Fruit fly (Drosophila melanogaster): ENCODE data around the gene CG15803.

CG15803 gene

DNA sequence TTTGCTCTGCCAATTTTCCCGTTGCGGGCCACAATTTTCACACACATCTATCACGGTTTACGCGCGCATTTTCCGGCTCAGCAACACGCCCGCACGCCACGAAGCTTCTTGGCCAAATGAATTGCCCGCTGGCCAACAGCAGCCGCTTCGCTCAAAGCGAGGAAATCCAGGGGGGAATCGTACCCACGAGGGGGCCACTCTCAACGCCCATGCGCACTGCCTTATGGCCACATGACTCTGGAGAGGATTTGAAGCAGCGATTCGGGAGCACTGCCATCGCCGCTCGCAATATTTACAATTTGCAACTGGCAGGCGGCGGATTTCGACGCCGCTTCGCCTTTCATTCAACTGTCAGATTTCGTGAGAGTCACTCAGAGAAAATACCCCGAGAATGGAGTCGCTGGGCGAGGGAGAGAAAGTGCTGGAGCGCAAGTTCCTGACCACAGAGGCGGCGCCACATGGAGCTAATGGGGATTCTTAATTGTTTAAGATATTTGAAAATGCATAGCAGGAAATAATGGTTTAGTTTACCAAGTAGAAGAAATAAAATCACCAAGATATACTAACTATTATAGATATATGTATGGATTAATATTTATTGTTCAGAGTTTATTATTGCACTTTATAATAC is at the start of gene CG15803:
CG15803 (minus strand) TSS at position 99 of the 631 bp plus-strand sequence.
- TF ChIP-seq Mnt (GFP tag; optimal IDR thresholded peaks at IDR 0.05) (peak; percentile 2), CG7045 (GFP tag; optimal IDR thresholded peaks at IDR 0.05) (peak; percentile 28), pad (GFP tag; optimal IDR thresholded peaks at IDR 0.05) (no peak)

DNA sequence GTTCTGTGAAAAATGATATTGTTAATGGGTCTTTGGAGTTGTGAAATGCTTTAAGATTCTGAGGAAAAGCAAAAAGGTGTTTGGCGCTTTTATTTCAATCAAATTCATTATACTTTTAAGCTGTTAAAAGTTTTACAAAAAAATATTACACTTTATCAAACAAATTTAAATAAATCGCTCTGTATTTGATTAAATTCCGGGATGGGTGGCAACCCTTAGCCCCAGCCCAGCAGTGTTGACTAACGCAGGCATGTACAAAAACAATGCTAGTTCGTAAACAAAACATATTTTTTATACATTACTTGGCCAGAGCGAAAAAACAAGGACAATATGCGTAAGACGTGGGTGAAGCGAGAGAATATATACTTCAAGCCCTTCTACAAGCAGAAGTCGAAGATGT is 44.2 kb upstream of the CG15803 start, which contains the start of gene CG7685:
CG7685 (plus strand) TSS at position 228 of the 400 bp plus-strand sequence.
- TF ChIP-seq bab1 (GFP tag; optimal IDR thresholded peaks at IDR 0.05) (peak; percentile 80), Mnt (GFP tag; optimal IDR thresholded peaks at IDR 0.05) (peak; percentile 76), CG12768 (GFP tag; optimal IDR thresholded peaks at IDR 0.05) (peak; percentile 84), CG5204 (GFP tag; optimal IDR thresholded peaks at IDR 0.05) (no peak), cnc (optimal IDR thresholded peaks at IDR 0.05) (no peak), Hr96 (GFP tag; optimal IDR thresholded peaks at IDR 0.05) (peak; percentile 80), kay (GFP tag; ENCODE audit: borderline replicate concordance) (no peak), CG7045 (GFP tag; optimal IDR thresholded peaks at IDR 0.05) (peak; percentile 66), CG11617 (GFP tag; optimal IDR thresholded peaks at IDR 0.05) (peak; percentile 80), toe (GFP tag; optimal IDR thresholded peaks at IDR 0.05) (peak; percentile 76), Crg-1 (GFP tag; optimal IDR thresholded peaks at IDR 0.05) (peak; percentile 86), ovo (GFP tag; optimal IDR thresholded peaks at IDR 0.05) (no peak), CG7101 (tag; optimal IDR thresholded peaks at IDR 0.05) (peak; percentile 81), Clk (GFP tag; optimal IDR thresholded peaks at IDR 0.05) (peak; percentile 57), cic (GFP tag; optimal IDR thresholded peaks at IDR 0.05) (peak; percentile 37), CG1620 (GFP tag; optimal IDR thresholded peaks at IDR 0.05) (peak; percentile 71), tj (GFP tag; optimal IDR thresholded peaks at IDR 0.05) (peak; percentile 49), CG33017 (tag; optimal IDR thresholded peaks at IDR 0.05) (peak; percentile 73), pad (GFP tag; optimal IDR thresholded peaks at IDR 0.05) (peak; percentile 61), CG14711 (tag; optimal IDR thresholded peaks at IDR 0.05) (peak; percentile 95)

DNA sequence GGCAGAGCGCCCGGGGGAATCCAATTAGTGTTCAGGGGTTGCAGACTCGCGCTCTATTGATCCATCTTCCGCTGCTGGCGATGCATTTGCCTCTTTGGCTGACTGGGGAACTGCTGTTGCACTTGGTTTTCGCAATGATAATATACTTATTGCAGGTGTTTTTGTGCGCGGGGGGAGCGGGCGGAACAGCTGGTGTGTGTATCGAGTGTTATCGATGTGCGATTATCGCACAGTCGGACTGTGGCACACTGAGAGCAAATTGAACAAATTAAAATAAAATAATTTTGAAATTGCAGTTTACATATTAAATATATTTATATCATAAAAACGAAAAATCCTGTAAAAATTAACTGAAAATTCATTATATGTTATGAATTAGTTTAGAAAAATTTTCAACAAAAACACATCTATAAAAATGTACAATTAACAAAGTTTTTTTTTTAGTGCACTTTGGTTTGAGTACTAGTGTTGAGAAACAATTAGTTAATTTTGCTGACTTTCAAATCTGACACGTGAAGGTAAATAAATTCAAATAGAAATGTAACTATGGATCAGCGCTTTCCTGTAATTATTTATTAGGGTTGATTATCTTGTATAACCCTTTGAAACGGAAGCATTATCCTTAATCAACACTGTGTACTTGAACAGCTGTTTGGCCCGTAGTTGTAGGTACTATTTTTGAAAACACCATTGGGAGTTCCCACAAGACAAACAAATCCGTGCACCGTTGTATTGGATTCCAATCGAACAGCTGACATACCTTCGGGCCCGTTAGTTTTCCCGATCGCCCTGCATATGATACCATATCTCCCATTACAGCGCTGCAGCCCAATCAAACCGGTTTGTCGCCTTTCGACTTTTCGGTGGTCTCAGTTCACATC is 42.3 kb upstream of the CG15803 start, which contains the start of the genes Wdr37 and koko:
Wdr37 (minus strand) TSS at position 168 of the 881 bp plus-strand sequence.
koko (plus strand) TSS at position 478 of the 881 bp plus-strand sequence.
- TF ChIP-seq CG12768 (GFP tag; optimal IDR thresholded peaks at IDR 0.05) (peak; percentile 94), CG1620 (GFP tag; optimal IDR thresholded peaks at IDR 0.05) (peak; percentile 91), cnc (optimal IDR thresholded peaks at IDR 0.05) (no peak), Clk (GFP tag; optimal IDR thresholded peaks at IDR 0.05) (peak; percentile 93), tj (GFP tag; optimal IDR thresholded peaks at IDR 0.05) (peak; percentile 98), CG5204 (GFP tag; optimal IDR thresholded peaks at IDR 0.05) (peak; percentile 86), bab1 (GFP tag; optimal IDR thresholded peaks at IDR 0.05) (peak; percentile 98), CG11617 (GFP tag; optimal IDR thresholded peaks at IDR 0.05) (peak; percentile 97), pad (GFP tag; optimal IDR thresholded peaks at IDR 0.05) (peak; percentile 85), CG14711 (tag; optimal IDR thresholded peaks at IDR 0.05) (peak; percentile 94), Mnt (GFP tag; optimal IDR thresholded peaks at IDR 0.05) (peak; percentile 82), CG33017 (tag; optimal IDR thresholded peaks at IDR 0.05) (peak; percentile 98), Hr96 (GFP tag; optimal IDR thresholded peaks at IDR 0.05) (peak; percentile 77), Crg-1 (GFP tag; optimal IDR thresholded peaks at IDR 0.05) (peak; percentile 90), cic (GFP tag; optimal IDR thresholded peaks at IDR 0.05) (peak; percentile 75), CG7101 (tag; optimal IDR thresholded peaks at IDR 0.05) (peak; percentile 98), toe (GFP tag; optimal IDR thresholded peaks at IDR 0.05) (peak; percentile 93), ovo (GFP tag; optimal IDR thresholded peaks at IDR 0.05) (peak; percentile 91), CG7045 (GFP tag; optimal IDR thresholded peaks at IDR 0.05) (peak; percentile 96), kay (GFP tag; ENCODE audit: borderline replicate concordance) (no peak)

DNA sequence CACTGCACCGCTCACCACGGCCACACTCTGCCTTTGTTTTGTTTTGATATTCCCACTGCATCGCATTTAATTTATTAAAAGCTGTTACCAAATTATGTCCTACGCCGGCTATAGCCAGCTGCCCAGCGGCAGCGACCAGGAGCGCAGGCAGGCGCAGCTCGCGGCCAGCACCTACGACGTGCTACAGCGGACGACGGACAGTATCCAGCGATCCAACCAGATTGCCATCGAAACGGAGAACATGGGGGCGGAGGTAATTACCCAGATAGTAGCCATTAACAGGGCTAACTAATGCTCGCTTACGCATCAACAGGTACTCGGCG is 39.1 kb upstream of the CG15803 start:
- TF ChIP-seq CG14711 (tag; optimal IDR thresholded peaks at IDR 0.05) (no peak), Hr96 (GFP tag; optimal IDR thresholded peaks at IDR 0.05) (no peak), toe (GFP tag; optimal IDR thresholded peaks at IDR 0.05) (no peak), Clk (GFP tag; optimal IDR thresholded peaks at IDR 0.05) (no peak), tj (GFP tag; optimal IDR thresholded peaks at IDR 0.05) (no peak), ovo (GFP tag; optimal IDR thresholded peaks at IDR 0.05) (no peak), CG1620 (GFP tag; optimal IDR thresholded peaks at IDR 0.05) (no peak), CG11617 (GFP tag; optimal IDR thresholded peaks at IDR 0.05) (no peak), CG7045 (GFP tag; optimal IDR thresholded peaks at IDR 0.05) (no peak), Crg-1 (GFP tag; optimal IDR thresholded peaks at IDR 0.05) (no peak), pad (GFP tag; optimal IDR thresholded peaks at IDR 0.05) (no peak), cic (GFP tag; optimal IDR thresholded peaks at IDR 0.05) (no peak), Mnt (GFP tag; optimal IDR thresholded peaks at IDR 0.05) (no peak), bab1 (GFP tag; optimal IDR thresholded peaks at IDR 0.05) (no peak), CG5204 (GFP tag; optimal IDR thresholded peaks at IDR 0.05) (no peak), CG7101 (tag; optimal IDR thresholded peaks at IDR 0.05) (no peak), kay (GFP tag; ENCODE audit: borderline replicate concordance) (no peak), CG33017 (tag; optimal IDR thresholded peaks at IDR 0.05) (no peak), CG12768 (GFP tag; optimal IDR thresholded peaks at IDR 0.05) (no peak), cnc (optimal IDR thresholded peaks at IDR 0.05) (no peak)

DNA sequence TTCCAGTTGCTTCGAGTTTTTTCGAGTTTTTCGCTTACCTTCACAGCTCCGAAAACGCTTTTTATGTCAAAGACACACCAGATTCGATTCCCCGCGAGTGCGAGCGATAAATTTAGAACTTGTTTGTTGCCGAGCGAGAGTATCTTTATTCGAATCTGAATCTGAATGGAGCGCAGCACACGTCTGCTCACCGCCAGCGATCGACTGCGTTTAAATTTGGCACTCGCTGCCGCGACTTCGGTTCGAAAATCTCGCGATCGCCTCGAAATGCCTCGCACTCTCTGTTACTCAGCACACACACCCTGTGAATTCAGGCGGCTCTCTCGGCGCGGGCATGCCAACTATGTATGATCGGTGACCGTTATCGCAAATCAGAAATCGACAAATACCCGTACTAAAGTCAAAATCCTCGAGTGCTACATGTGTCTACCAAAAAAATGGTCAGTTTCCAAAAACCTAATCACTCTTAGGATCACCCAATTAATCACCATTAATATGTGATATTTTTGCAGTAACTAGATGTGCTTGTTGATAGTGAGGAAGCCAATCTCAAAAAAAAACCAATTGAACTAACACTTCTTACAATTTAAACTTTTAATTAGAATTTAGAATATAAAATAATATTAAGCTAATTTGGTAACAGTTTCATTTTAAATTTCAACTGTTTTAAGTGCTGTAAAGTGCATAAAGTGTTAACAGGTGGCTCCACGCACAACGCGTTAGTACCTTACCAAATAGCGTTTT is 38.6 kb upstream of the CG15803 start, which contains the start of gene Vha100-2:
Vha100-2 (minus strand) TSS at position 216 of the 744 bp plus-strand sequence.
- TF ChIP-seq CG1620 (GFP tag; optimal IDR thresholded peaks at IDR 0.05) (peak; percentile 65), cnc (optimal IDR thresholded peaks at IDR 0.05) (no peak), tj (GFP tag; optimal IDR thresholded peaks at IDR 0.05) (peak; percentile 17), CG14711 (tag; optimal IDR thresholded peaks at IDR 0.05) (peak; percentile 29), CG5204 (GFP tag; optimal IDR thresholded peaks at IDR 0.05) (peak; percentile 22), CG7045 (GFP tag; optimal IDR thresholded peaks at IDR 0.05) (no peak), Clk (GFP tag; optimal IDR thresholded peaks at IDR 0.05) (no peak), Crg-1 (GFP tag; optimal IDR thresholded peaks at IDR 0.05) (no peak), cic (GFP tag; optimal IDR thresholded peaks at IDR 0.05) (peak; percentile 51), pad (GFP tag; optimal IDR thresholded peaks at IDR 0.05) (peak; percentile 56), CG33017 (tag; optimal IDR thresholded peaks at IDR 0.05) (no peak), CG7101 (tag; optimal IDR thresholded peaks at IDR 0.05) (peak; percentile 12), Hr96 (GFP tag; optimal IDR thresholded peaks at IDR 0.05) (peak; percentile 24), CG11617 (GFP tag; optimal IDR thresholded peaks at IDR 0.05) (no peak), CG12768 (GFP tag; optimal IDR thresholded peaks at IDR 0.05) (peak; percentile 77), kay (GFP tag; ENCODE audit: borderline replicate concordance) (no peak), bab1 (GFP tag; optimal IDR thresholded peaks at IDR 0.05) (peak; percentile 19), toe (GFP tag; optimal IDR thresholded peaks at IDR 0.05) (no peak), ovo (GFP tag; optimal IDR thresholded peaks at IDR 0.05) (no peak), Mnt (GFP tag; optimal IDR thresholded peaks at IDR 0.05) (peak; percentile 42)

Measured in whole organism, adult.